Fruit fly (Drosophila melanogaster) whole organism, embryonic: Measurements from ENCODE around the gene CG10584.

Experiments used
- Bgb ChIP-seq: fragments of 200-800 bp; sonication (Bioruptor generic); IDR thresholded peaks from 2 replicates; pipeline ENCODE4 v1.3.6; 2022; ENCODE audit warnings: missing biosample characterization, missing genetic modification characterization; ENCODE audit not compliant: partially characterized antibody
- Blimp-1 ChIP-seq: fragments of 200-800 bp; sonication (Bioruptor generic); optimal IDR thresholded peaks from 3 replicates; lab custom pipeline; 2018; ENCODE audit warnings: missing biosample characterization, missing genetic modification characterization, mild to moderate bottlenecking, moderate library complexity, missing genetic modification reagents
- CG10565 ChIP-seq: fragments of 200-800 bp; sonication (Bioruptor generic); optimal IDR thresholded peaks from 3 replicates; lab custom pipeline; 2016; ENCODE audit warnings: missing biosample characterization, mild to moderate bottlenecking, missing genetic modification characterization
- CG14667 ChIP-seq: fragments of 200-800 bp; sonication (Bioruptor generic); IDR thresholded peaks from 2 replicates; pipeline ENCODE4 v1.3.6; 2022; ENCODE audit warnings: missing biosample characterization, missing genetic modification characterization
- CG15601 ChIP-seq: fragments of 200-800 bp; sonication (Bioruptor generic); optimal IDR thresholded peaks from 3 replicates; lab custom pipeline; 2019; ENCODE audit warnings: missing biosample characterization, mild to moderate bottlenecking, missing genetic modification characterization, moderate library complexity
- CG15696 ChIP-seq: fragments of 200-800 bp; sonication (Bioruptor generic); optimal IDR thresholded peaks from 2 replicates; lab custom pipeline; 2019; ENCODE audit warnings: missing biosample characterization, mild to moderate bottlenecking, missing genetic modification characterization, moderate library complexity
- CG17802 ChIP-seq: fragments of 200-800 bp; sonication (Bioruptor generic); optimal IDR thresholded peaks from 2 replicates; lab custom pipeline; 2018; ENCODE audit warnings: missing biosample characterization, mild to moderate bottlenecking, missing genetic modification characterization, moderate library complexity
- CG17829 ChIP-seq: fragments of 200-800 bp; optimal IDR thresholded peaks from 2 replicates; lab custom pipeline; 2019; ENCODE audit warnings: missing biosample characterization, mild to moderate bottlenecking, missing genetic modification characterization, moderate library complexity
- CG2875 ChIP-seq: fragments of 200-800 bp; sonication (Bioruptor generic); optimal IDR thresholded peaks from 2 replicates; lab custom pipeline; 2017; ENCODE audit warnings: missing biosample characterization, mild to moderate bottlenecking, missing genetic modification characterization, missing genetic modification reagents
- CG3838 ChIP-seq: fragments of 200-800 bp; sonication (Bioruptor generic); optimal IDR thresholded peaks from 3 replicates; lab custom pipeline; 2016; ENCODE audit warnings: missing biosample characterization, missing genetic modification characterization
- CG4404 ChIP-seq: fragments of 200-800 bp; sonication (Bioruptor generic); IDR thresholded peaks from 2 replicates; pipeline ENCODE4 v1.3.6; 2022; ENCODE audit warnings: missing biosample characterization, missing genetic modification characterization
- CG7357 ChIP-seq: fragments of 200-800 bp; sonication (Bioruptor generic); IDR thresholded peaks from 3 replicates; pipeline ENCODE4 v1.3.6; 2022; ENCODE audit warnings: missing biosample characterization, missing genetic modification characterization
- CG7987 ChIP-seq: fragments of 200-800 bp; sonication (Bioruptor generic); optimal IDR thresholded peaks from 2 replicates; lab custom pipeline; 2018; ENCODE audit warnings: missing biosample characterization, mild to moderate bottlenecking, missing genetic modification characterization, moderate library complexity
- CG8359 ChIP-seq: fragments of 200-800 bp; sonication (Bioruptor generic); optimal IDR thresholded peaks from 2 replicates; lab custom pipeline; 2017; ENCODE audit warnings: missing biosample characterization, mild to moderate bottlenecking, missing genetic modification characterization, borderline replicate concordance
- CG8478 ChIP-seq: fragments of >200 bp; optimal IDR thresholded peaks from 2 replicates; lab custom pipeline; 2018
- Doc2 ChIP-seq: fragments of 200-800 bp; sonication (Bioruptor generic); IDR thresholded peaks from 2 replicates; pipeline ENCODE4 v1.3.6; 2022; ENCODE audit warnings: missing biosample characterization, missing genetic modification characterization
- Drgx ChIP-seq: fragments of 200-800 bp; sonication (Bioruptor generic); IDR thresholded peaks from 2 replicates; pipeline ENCODE4 v1.3.6; 2022; ENCODE audit warnings: missing biosample characterization, missing genetic modification characterization
- Fer3 ChIP-seq: fragments of 200-800 bp; sonication (Bioruptor generic); optimal IDR thresholded peaks from 2 replicates; lab custom pipeline; 2018; ENCODE audit warnings: missing biosample characterization, mild to moderate bottlenecking, missing genetic modification characterization, moderate library complexity
- H2.0 ChIP-seq: fragments of 200-800 bp; sonication (Bioruptor generic); IDR thresholded peaks from 2 replicates; pipeline ENCODE4 v1.3.6; 2022; ENCODE audit warnings: missing biosample characterization, missing genetic modification characterization
- Hey ChIP-seq: fragments of 200-800 bp; sonication (Bioruptor generic); optimal IDR thresholded peaks from 3 replicates; lab custom pipeline; 2018; ENCODE audit warnings: missing biosample characterization, mild to moderate bottlenecking, missing genetic modification characterization
- Hsf ChIP-seq: fragments of 200-800 bp; sonication (Bioruptor generic); optimal IDR thresholded peaks from 3 replicates; lab custom pipeline; 2016; ENCODE audit warnings: missing biosample characterization, missing genetic modification characterization
- Kr ChIP-seq: fragments of 200-800 bp; sonication (Bioruptor generic); optimal IDR thresholded peaks from 2 replicates; lab custom pipeline; 2017; ENCODE audit warnings: missing biosample characterization, mild to moderate bottlenecking, missing genetic modification characterization
- MTF-1 ChIP-seq: fragments of 200-800 bp; sonication (Bioruptor generic); optimal IDR thresholded peaks from 2 replicates; lab custom pipeline; 2018; ENCODE audit warnings: missing biosample characterization, mild to moderate bottlenecking, missing genetic modification characterization, borderline replicate concordance
- Nf-YA ChIP-seq: fragments of 200-800 bp; sonication (Bioruptor generic); IDR thresholded peaks from 2 replicates; pipeline ENCODE4 v1.3.6; 2022; ENCODE audit warnings: missing biosample characterization, missing genetic modification characterization
- Nf-YB ChIP-seq: fragments of 200-800 bp; sonication (Bioruptor generic); optimal IDR thresholded peaks from 3 replicates; lab custom pipeline; 2019; ENCODE audit warnings: missing biosample characterization, mild to moderate bottlenecking, missing genetic modification characterization, moderate library complexity
- Rx ChIP-seq: fragments of 200-800 bp; sonication (Bioruptor generic); IDR thresholded peaks from 2 replicates; pipeline ENCODE4 v1.3.6; 2022; ENCODE audit warnings: missing biosample characterization, missing genetic modification characterization
- Sin3A ChIP-seq: fragments of >200 bp; optimal IDR thresholded peaks from 2 replicates; lab custom pipeline; 2018
- amos ChIP-seq: fragments of 200-800 bp; sonication (Bioruptor generic); IDR thresholded peaks from 2 replicates; pipeline ENCODE4 v1.3.6; 2022; ENCODE audit warnings: missing biosample characterization, missing genetic modification characterization; ENCODE audit not compliant: partially characterized antibody
- bsh ChIP-seq, 2 experiments: fragments of 200-800 bp; sonication (Bioruptor generic); optimal IDR thresholded peaks; 2 replicates each; lab custom pipeline; 2017 to 2018; ENCODE audit warnings: mild to moderate bottlenecking in 2 of 2, missing biosample characterization in 2 of 2, missing genetic modification characterization in 2 of 2, moderate library complexity in 1 of 2
- cg ChIP-seq: fragments of 200-800 bp; sonication (Bioruptor generic); optimal IDR thresholded peaks from 3 replicates; lab custom pipeline; 2019; ENCODE audit warnings: missing biosample characterization, mild to moderate bottlenecking, missing genetic modification characterization, moderate library complexity
- en ChIP-seq: fragments of 200-800 bp; sonication (Bioruptor generic); optimal IDR thresholded peaks from 2 replicates; lab custom pipeline; 2016; ENCODE audit warnings: missing biosample characterization, missing genetic modification characterization
- eve ChIP-seq, 2 experiments: fragments of >200 bp; optimal IDR thresholded peaks; 2 replicates each; lab custom pipeline; 2017; ENCODE audit warnings: missing biosample characterization in 2 of 2, missing genetic modification characterization in 2 of 2
- fd3F ChIP-seq: fragments of 200-800 bp; sonication (Bioruptor generic); optimal IDR thresholded peaks from 2 replicates; lab custom pipeline; 2018; ENCODE audit warnings: missing biosample characterization, mild to moderate bottlenecking, missing genetic modification characterization, moderate library complexity
- gcm ChIP-seq: fragments of 200-800 bp; sonication (Bioruptor generic); optimal IDR thresholded peaks from 2 replicates; lab custom pipeline; 2019; ENCODE audit warnings: missing biosample characterization, mild to moderate bottlenecking, missing genetic modification characterization, moderate library complexity
- ind ChIP-seq: fragments of 200-800 bp; sonication (Bioruptor generic); optimal IDR thresholded peaks from 3 replicates; lab custom pipeline; 2016; ENCODE audit warnings: missing biosample characterization, missing genetic modification characterization
- insv ChIP-seq, 2 experiments: fragments of 200-800 bp; sonication (Bioruptor generic); optimal IDR thresholded peaks; 3 replicates each; lab custom pipeline; 2016 to 2018; ENCODE audit warnings: missing biosample characterization in 2 of 2, missing genetic modification characterization in 2 of 2
- lmd ChIP-seq: fragments of 200-800 bp; sonication (Bioruptor generic); IDR thresholded peaks from 2 replicates; pipeline ENCODE4 v1.3.6; 2022; ENCODE audit warnings: missing biosample characterization, missing genetic modification characterization
- lola ChIP-seq, 3 experiments: fragments of >200 bp in 2 of 3; fragments of 200-800 bp in 1 of 3; sonication (Bioruptor generic) in 1 of 3; optimal IDR thresholded peaks; 2 replicates each; lab custom pipeline; 2017 to 2019; ENCODE audit warnings: missing biosample characterization in 3 of 3, missing genetic modification characterization in 3 of 3, mild to moderate bottlenecking in 1 of 3, moderate library complexity in 1 of 3
- nmo ChIP-seq: fragments of 200-800 bp; sonication (Bioruptor generic); optimal IDR thresholded peaks from 2 replicates; lab custom pipeline; 2018; ENCODE audit warnings: missing biosample characterization, mild to moderate bottlenecking, missing genetic modification characterization, moderate library complexity
- pnt ChIP-seq: fragments of 200-800 bp; sonication (Bioruptor generic); optimal IDR thresholded peaks from 3 replicates; lab custom pipeline; 2016; ENCODE audit warnings: missing biosample characterization, missing genetic modification characterization
- psq ChIP-seq: fragments of 200-800 bp; sonication (Bioruptor generic); optimal IDR thresholded peaks from 2 replicates; lab custom pipeline; 2017; ENCODE audit warnings: missing biosample characterization, missing genetic modification characterization
- ranshi ChIP-seq: fragments of 200-800 bp; sonication (Bioruptor generic); IDR thresholded peaks from 2 replicates; pipeline ENCODE4 v1.3.6; 2022; ENCODE audit warnings: missing biosample characterization, missing genetic modification characterization
- repo ChIP-seq: fragments of 200-800 bp; sonication (Bioruptor generic); optimal IDR thresholded peaks from 2 replicates; lab custom pipeline; 2016; ENCODE audit warnings: missing biosample characterization, missing genetic modification characterization
- so ChIP-seq: fragments of 200-800 bp; sonication (Bioruptor generic); IDR thresholded peaks from 3 replicates; pipeline ENCODE4 v1.3.6; 2022; ENCODE audit warnings: missing biosample characterization, missing genetic modification characterization
- tll ChIP-seq, 2 experiments: fragments of 200-800 bp in 1 of 2; fragments of >200 bp in 1 of 2; sonication (Bioruptor generic) in 1 of 2; optimal IDR thresholded peaks; 2 replicates each; lab custom pipeline; 2017 to 2019; ENCODE audit warnings: missing biosample characterization in 2 of 2, missing genetic modification characterization in 2 of 2, mild to moderate bottlenecking in 1 of 2, moderate library complexity in 1 of 2
- tx ChIP-seq: fragments of 200-800 bp; sonication (Bioruptor generic); optimal IDR thresholded peaks from 2 replicates; lab custom pipeline; 2016; ENCODE audit warnings: missing biosample characterization, missing genetic modification characterization
- vnd ChIP-seq: fragments of 200-800 bp; sonication (Bioruptor generic); IDR thresholded peaks from 3 replicates; pipeline ENCODE4 v1.3.6; 2022; ENCODE audit warnings: missing biosample characterization, missing genetic modification characterization; ENCODE audit not compliant: partially characterized antibody
- z ChIP-seq: fragments of 200-800 bp; sonication (Bioruptor generic); IDR thresholded peaks from 3 replicates; pipeline ENCODE4 v1.3.6; 2022; ENCODE audit warnings: missing biosample characterization, missing genetic modification characterization

CG10584 gene

dm6 chr3L:21031093-21031930 lies at the start of gene CG10584, which contains the start of gene Polr3E (continued):
- TF ChIP-seq lola (GFP tag; optimal IDR thresholded peaks at IDR 0.05; lab: Kevin White, UChicago) (peak in 1 of 3 experiments; percentile 95), ranshi (GFP tag; lab: Robert Waterston, UW) (peak; percentile 71; the same call in 1 of the 2 replicates), Kr (GFP tag; lab: Kevin White, UChicago) (peak; percentile 16), en (GFP tag; lab: Kevin White, UChicago) (no peak), H2.0 (GFP tag; lab: Robert Waterston, UW) (peak; percentile 63), CG7357 (GFP tag; lab: Robert Waterston, UW) (peak; percentile 73), tll (GFP tag; optimal IDR thresholded peaks at IDR 0.05; lab: Kevin White, UChicago) (peak in 1 of 2 experiments; percentile 51), Doc2 (GFP tag; lab: Robert Waterston, UW) (no peak), Blimp-1 (GFP tag; lab: Kevin White, UChicago) (peak; percentile 89), MTF-1 (GFP tag; lab: Kevin White, UChicago) (peak; percentile 76), Nf-YA (GFP tag; lab: Robert Waterston, UW) (0 out of 2 replicates have a peak, but pooled peaks have one; percentile 33), CG10565 (peak; percentile 30), CG4404 (peak; percentile 78), CG15696 (tag; lab: Kevin White, UChicago) (peak; percentile 95), repo (GFP tag; lab: Kevin White, UChicago) (no peak), amos (GFP tag; lab: Robert Waterston, UW) (peak; percentile 36; the same call in 1 of the 2 replicates), tx (GFP tag; lab: Kevin White, UChicago) (no peak), pnt (GFP tag; lab: Kevin White, UChicago) (peak; percentile 40), gcm (GFP tag; lab: Kevin White, UChicago) (peak; percentile 94), cg (GFP tag; lab: Kevin White, UChicago) (no peak), fd3F (GFP tag; lab: Kevin White, UChicago) (peak; percentile 90), CG3838 (GFP tag; lab: Kevin White, UChicago) (peak; percentile 59), Drgx (GFP tag; lab: Robert Waterston, UW) (peak; percentile 84), vnd (GFP tag; lab: Robert Waterston, UW) (peak; percentile 49; the same call in 2 of the 3 replicates), CG17802 (tag; lab: Kevin White, UChicago) (peak; percentile 66), Bgb (GFP tag; lab: Robert Waterston, UW) (peak; percentile 28; the same call in 1 of the 2 replicates), CG8478 (lab: Kevin White, UChicago) (no peak), CG8359 (GFP tag; lab: Kevin White, UChicago) (peak; percentile 83), eve (GFP tag; optimal IDR thresholded peaks at IDR 0.05; lab: Kevin White, UChicago) (no peak), ind (GFP tag; lab: Kevin White, UChicago) (peak; percentile 92), CG2875 (GFP tag; lab: Kevin White, UChicago) (peak; percentile 87), CG17829 (tag; lab: Kevin White, UChicago) (peak; percentile 96), Hey (tag; lab: Kevin White, UChicago) (peak; percentile 33), Hsf (GFP tag; lab: Kevin White, UChicago) (peak; percentile 61), Nf-YB (GFP tag; lab: Kevin White, UChicago) (peak; percentile 84), Fer3 (tag; lab: Kevin White, UChicago) (peak; percentile 90), nmo (GFP tag; lab: Kevin White, UChicago) (peak; percentile 97), CG7987 (GFP tag; lab: Kevin White, UChicago) (peak; percentile 71), psq (GFP tag; lab: Kevin White, UChicago) (peak; percentile 80), bsh (GFP tag; optimal IDR thresholded peaks at IDR 0.05; lab: Kevin White, UChicago) (peak; percentile 86 to 89), CG14667 (peak; percentile 67), so (GFP tag; lab: Robert Waterston, UW) (peak; percentile 80; the same call in 1 of the 3 replicates), Sin3A (lab: Kevin White, UChicago) (no peak), Rx (GFP tag; lab: Robert Waterston, UW) (peak; percentile 65; the same call in 1 of the 2 replicates), z (no peak), CG15601 (tag; lab: Kevin White, UChicago) (peak; percentile 93), lmd (GFP tag; lab: Robert Waterston, UW) (peak; percentile 89), insv (GFP tag; optimal IDR thresholded peaks at IDR 0.05; lab: Kevin White, UChicago) (peak in 1 of 2 experiments; percentile 79)
